Worm (Caenorhabditis elegans): ENCODE data around the gene Y43C5A.2.

Y43C5A.2 gene

DNA sequence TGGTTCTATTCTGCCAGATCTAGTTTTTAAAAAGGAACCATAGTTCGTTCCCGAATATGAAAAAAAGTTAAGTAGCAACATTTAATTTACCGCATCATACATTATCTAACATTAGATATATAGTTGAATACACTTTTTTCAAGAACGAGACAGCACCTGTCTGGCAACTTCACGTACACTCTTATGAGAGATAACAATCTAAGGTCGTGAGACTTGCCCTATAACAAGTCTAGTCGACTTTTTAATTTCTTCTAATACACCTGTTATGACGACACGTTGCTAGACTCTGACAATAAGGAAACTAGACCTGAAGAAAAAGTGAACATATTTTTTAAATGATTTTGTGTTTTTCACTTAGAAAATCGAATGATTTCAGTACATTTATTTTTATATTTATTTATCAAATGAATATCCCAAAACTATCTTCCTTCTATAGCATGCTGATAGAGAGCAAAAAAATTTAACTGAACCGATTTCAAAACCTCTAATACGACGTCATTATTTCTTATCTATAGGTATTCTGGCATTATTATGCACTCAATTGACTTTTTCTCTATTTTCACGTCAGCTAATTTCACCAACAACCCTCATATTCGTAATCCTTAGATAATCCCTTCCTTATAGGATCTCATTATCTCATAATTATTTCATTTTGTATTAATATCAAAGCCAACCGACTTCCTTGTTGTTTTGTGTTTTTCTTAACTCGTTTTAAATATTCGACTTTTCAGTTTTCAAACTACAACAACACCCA, 16.6 kb upstream of the Y43C5A.2 start:
- TF ChIP-seq mec-3 (tag; optimal IDR thresholded peaks at IDR 0.05; ENCODE audit: borderline replicate concordance) (no peak), ahr-1 (tag; optimal IDR thresholded peaks at IDR 0.05) (no peak)

DNA sequence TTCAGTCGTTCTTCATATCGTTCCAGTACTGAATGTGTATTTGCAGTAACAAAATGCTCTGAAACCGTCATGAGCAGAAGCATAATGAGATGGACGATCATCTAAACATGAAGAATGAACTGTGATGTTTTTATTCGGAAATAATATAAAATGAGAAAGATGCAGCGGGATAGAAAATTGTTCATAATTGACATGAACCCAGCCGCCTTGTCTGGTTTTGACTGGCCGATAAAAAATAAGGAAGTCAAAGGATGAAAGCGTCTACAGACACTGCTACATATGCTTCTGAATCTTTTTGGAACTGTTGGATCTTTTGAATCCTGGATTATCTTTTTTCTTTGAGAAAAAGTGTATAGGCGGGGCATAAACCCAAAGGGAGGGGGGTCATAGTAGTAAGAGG, 10.1 kb upstream of the Y43C5A.2 start, which contains the start of gene F01G10.9:
Gene F01G10.9, minus strand, starts transcription at position 101 of the 400 bp plus-strand sequence.
- TF ChIP-seq ceh-6 (GFP tag; optimal IDR thresholded peaks at IDR 0.05), result no peak
- no peak for TF ChIP-seq ets-4 (tag; optimal IDR thresholded peaks at IDR 0.05)
- no peak for TF ChIP-seq T23F11.4 (GFP tag; optimal IDR thresholded peaks at IDR 0.05)
- no peak for TF ChIP-seq hlh-15 (tag; optimal IDR thresholded peaks at IDR 0.05)

DNA sequence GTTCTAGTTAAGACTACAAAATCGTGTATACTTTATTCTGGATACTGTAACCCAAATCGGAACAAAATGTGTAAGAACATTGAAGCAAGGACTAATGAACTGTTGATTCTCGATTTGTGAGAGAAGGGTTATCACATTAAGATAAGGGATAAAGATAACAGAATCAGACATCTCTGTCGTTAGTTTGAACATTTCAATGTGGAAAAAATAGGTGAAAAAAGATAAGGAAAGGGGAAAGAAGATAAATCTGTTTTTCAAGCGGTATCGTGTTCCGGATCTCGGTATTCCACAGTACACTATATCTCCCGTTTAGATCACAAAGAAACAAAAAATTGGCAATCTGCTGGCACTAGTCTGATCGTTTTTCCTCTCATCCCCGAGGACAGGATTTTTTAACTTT, 8.6 kb upstream of the Y43C5A.2 start:
- TF ChIP-seq rnt-1 (tag; optimal IDR thresholded peaks at IDR 0.05) (peak; percentile 44), lim-6 (tag; optimal IDR thresholded peaks at IDR 0.05) (no peak)

DNA sequence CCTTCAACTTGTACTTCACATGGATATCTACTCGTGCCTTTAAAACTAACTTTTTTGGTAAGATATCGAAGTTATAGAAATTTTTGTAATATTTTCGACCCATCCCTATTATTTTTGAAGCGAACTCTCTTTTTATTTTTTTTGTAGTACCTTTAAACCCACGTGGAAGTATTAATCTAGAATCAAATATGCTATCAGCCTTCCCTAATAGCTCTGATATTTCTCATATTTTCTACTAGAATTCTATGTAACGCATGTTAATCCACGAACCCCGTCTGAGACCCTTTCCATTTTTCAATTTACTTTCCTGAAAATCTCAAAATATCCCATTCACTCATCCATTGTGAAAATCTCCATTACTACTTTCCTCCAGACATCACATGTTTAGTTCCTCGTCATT, 3.7 kb downstream of the Y43C5A.2 start:
- no peak for TF ChIP-seq unc-3 (GFP tag; conservative IDR thresholded peaks at IDR 0.05)
- no peak for TF ChIP-seq unc-3 (tag; optimal IDR thresholded peaks at IDR 0.05)
- TF ChIP-seq C38D4.7 (GFP tag; optimal IDR thresholded peaks at IDR 0.05), result no peak
- TF ChIP-seq odd-2 (tag; optimal IDR thresholded peaks at IDR 0.05), result no peak
- TF ChIP-seq tbx-2 (tag; optimal IDR thresholded peaks at IDR 0.05), result no peak
- no peak for TF ChIP-seq ceh-19 (GFP tag; optimal IDR thresholded peaks at IDR 0.05)
- TF ChIP-seq ceh-6 (GFP tag; optimal IDR thresholded peaks at IDR 0.05), result no peak
- no peak for TF ChIP-seq syd-9 (tag; optimal IDR thresholded peaks at IDR 0.05)
- no peak for TF ChIP-seq madf-2 (tag; optimal IDR thresholded peaks at IDR 0.05)
- no peak for TF ChIP-seq ceh-34 (tag; optimal IDR thresholded peaks at IDR 0.05)
- TF ChIP-seq npax-4 (tag; optimal IDR thresholded peaks at IDR 0.05), result no peak
- no peak for TF ChIP-seq hlh-6 (tag; optimal IDR thresholded peaks at IDR 0.05)
- no peak for TF ChIP-seq fkh-6 (tag; optimal IDR thresholded peaks at IDR 0.05)
- no peak for TF ChIP-seq ama-1 (optimal IDR thresholded peaks at IDR 0.05)
- no peak for TF ChIP-seq unc-55 (GFP tag; optimal IDR thresholded peaks at IDR 0.05)
- no peak for TF ChIP-seq pax-1 (tag; optimal IDR thresholded peaks at IDR 0.05)
- no peak for TF ChIP-seq ceh-18 (tag; optimal IDR thresholded peaks at IDR 0.05)
- no peak for TF ChIP-seq ceh-30 (tag; optimal IDR thresholded peaks at IDR 0.05)
- no peak for TF ChIP-seq K02D7.2 (tag; optimal IDR thresholded peaks at IDR 0.05)
- no peak for TF ChIP-seq ets-4 (tag; optimal IDR thresholded peaks at IDR 0.05)
- TF ChIP-seq pha-4 (tag; optimal IDR thresholded peaks at IDR 0.05), result no peak

DNA sequence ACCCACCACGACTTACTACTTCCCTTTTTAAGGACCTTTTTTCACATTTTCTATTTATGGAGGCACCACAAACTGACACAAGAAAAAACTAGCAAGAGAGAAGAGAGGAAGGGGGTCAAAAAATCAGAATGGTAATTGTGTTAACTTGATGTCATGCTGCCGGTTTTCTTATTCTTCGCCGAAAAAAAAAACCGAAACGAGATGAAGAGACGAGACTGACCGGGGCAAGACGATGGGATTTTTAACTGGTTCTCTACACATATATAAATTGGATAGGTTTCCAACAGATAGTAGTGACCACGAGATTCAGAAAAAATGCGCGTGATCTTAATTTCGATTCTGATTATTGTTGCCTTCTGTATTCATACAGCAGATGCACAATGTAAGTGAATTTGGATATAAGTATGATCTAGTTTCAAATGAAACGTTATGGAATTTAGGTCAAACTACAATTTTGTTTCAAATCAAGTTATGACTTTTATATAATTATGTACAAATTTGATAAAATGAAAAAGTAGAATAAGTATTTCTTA, 4.2 kb downstream of the Y43C5A.2 start, which contains the start of gene Y43C5A.3:
Gene Y43C5A.3, plus strand, starts transcription at position 256 of the 533 bp plus-strand sequence.
- TF ChIP-seq hlh-6 (tag; optimal IDR thresholded peaks at IDR 0.05) (no peak), dve-1 (tag; optimal IDR thresholded peaks at IDR 0.05) (no peak), ztf-16 (tag; optimal IDR thresholded peaks at IDR 0.05) (no peak), ets-4 (tag; optimal IDR thresholded peaks at IDR 0.05) (no peak), pha-4 (tag; optimal IDR thresholded peaks at IDR 0.05) (no peak), madf-2 (tag; optimal IDR thresholded peaks at IDR 0.05) (no peak)

DNA sequence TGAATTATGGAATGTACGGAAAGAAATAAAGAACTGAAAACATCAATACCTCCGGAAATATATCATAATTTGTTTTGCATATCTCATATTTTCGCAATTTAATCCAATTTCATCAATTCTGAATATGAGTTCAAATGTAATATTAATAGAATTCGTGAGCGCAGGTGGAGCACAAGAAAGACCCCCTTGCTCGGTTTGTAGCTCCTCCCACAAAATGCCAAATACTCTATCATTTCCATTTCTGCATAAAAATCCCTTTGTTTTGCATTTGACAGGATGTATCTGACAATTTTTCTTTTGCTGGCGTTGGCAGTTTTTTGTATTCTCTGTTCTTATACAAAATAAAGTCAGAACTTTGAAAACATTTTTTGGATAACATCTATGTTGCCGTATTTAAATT, 5.4 kb downstream of the Y43C5A.2 start:
- TF ChIP-seq ets-4 (tag; optimal IDR thresholded peaks at IDR 0.05), result no peak
- no peak for TF ChIP-seq hlh-8 (tag; optimal IDR thresholded peaks at IDR 0.05)
- TF ChIP-seq hlh-6 (tag; optimal IDR thresholded peaks at IDR 0.05), result no peak
- TF ChIP-seq pat-9 (tag; optimal IDR thresholded peaks at IDR 0.05), result no peak
- TF ChIP-seq fkh-10 (GFP tag; optimal IDR thresholded peaks at IDR 0.05), result no peak
- no peak for TF ChIP-seq npax-4 (tag; optimal IDR thresholded peaks at IDR 0.05)
- TF ChIP-seq ceh-2 (tag; optimal IDR thresholded peaks at IDR 0.05), result no peak
- TF ChIP-seq che-1 (tag; optimal IDR thresholded peaks at IDR 0.05), result no peak
- TF ChIP-seq ceh-34 (tag; optimal IDR thresholded peaks at IDR 0.05), result no peak
- no peak for TF ChIP-seq pha-2 (tag; optimal IDR thresholded peaks at IDR 0.05)
